Worm (Caenorhabditis elegans): ENCODE data around the gene rev-3.

DNA sequence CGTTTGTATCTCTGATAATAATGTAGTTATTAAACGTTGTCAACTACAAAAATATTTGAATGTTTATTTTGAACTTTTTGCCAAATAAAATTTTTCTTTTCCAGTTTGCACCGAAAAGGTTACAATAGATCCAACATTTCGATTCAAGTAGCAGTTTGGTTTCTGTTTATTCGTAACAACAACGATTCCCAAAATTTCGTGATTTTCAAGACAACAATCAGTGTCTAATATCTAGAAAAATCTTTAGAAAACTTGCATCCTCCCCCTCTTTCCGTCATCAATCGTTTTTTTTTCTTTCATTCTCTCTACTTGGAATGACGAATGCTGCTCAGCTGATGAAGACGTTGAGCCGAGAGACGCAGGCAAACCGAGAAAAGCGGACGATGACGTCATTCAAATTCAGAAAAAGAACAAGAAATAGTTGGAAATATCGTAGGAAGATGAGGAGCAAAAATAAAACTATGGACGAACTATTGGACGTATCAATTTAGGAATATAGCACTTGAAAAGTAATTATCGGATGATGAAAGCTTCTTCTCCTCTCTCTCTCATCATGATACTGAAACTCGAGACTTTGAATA is 31.8 kb downstream of the rev-3 start:
- TF ChIP-seq nhr-237 (tag; optimal IDR thresholded peaks at IDR 0.05): no peak
- no peak for TF ChIP-seq unc-62 (GFP tag; optimal IDR thresholded peaks at IDR 0.05)
- TF ChIP-seq pha-4 (tag; optimal IDR thresholded peaks at IDR 0.05): no peak
- TF ChIP-seq mab-5 (tag; optimal IDR thresholded peaks at IDR 0.05): no peak
- no peak for TF ChIP-seq blmp-1 (tag; optimal IDR thresholded peaks at IDR 0.05)
- no peak for TF ChIP-seq nhr-76 (tag; optimal IDR thresholded peaks at IDR 0.05)
- no peak for TF ChIP-seq nhr-12 (tag; optimal IDR thresholded peaks at IDR 0.05)
- no peak for TF ChIP-seq ztf-11 (tag; optimal IDR thresholded peaks at IDR 0.05)
